Worm (Caenorhabditis elegans) whole organism, midembryonic: ENCODE data around the gene ZC84.1.

Source experiments
- T22C8.4 ChIP-seq: fragments of 200-800 bp; sonication (Bioruptor generic); IDR thresholded peaks from 2 replicates; pipeline ENCODE4 v1.3.6; 2022; ENCODE audit warnings: missing genetic modification characterization, missing compliant biosample characterization
- cog-1 ChIP-seq: sonication (generic microtip); optimal IDR thresholded peaks from 2 replicates; lab custom pipeline; 2016; ENCODE audit warnings: missing genetic modification characterization, missing compliant biosample characterization
- flt-1 ChIP-seq: fragments of 200-800 bp; sonication (Bioruptor generic); IDR thresholded peaks from 2 replicates; pipeline ENCODE4 v1.3.6; 2022; ENCODE audit warnings: missing genetic modification characterization, missing compliant biosample characterization
- klf-2 ChIP-seq: fragments of 200-800 bp; sonication (Bioruptor generic); conservative IDR thresholded peaks from 2 replicates; pipeline ENCODE4 v1.3.6; 2022; ENCODE audit warnings: missing genetic modification reagents, missing genetic modification characterization, missing compliant biosample characterization
- med-1 ChIP-seq: sonication (generic microtip); optimal IDR thresholded peaks from 2 replicates; lab custom pipeline; 2017; ENCODE audit warnings: missing genetic modification characterization, mild to moderate bottlenecking, missing compliant biosample characterization, antibody characterized with exemption, missing genetic modification reagents; ENCODE audit not compliant: insufficient read depth
- ref-1 ChIP-seq: fragments of 200-800 bp; sonication (Bioruptor generic); conservative IDR thresholded peaks from 2 replicates; pipeline ENCODE4 v1.3.6; 2022; ENCODE audit warnings: missing genetic modification reagents, missing genetic modification characterization, missing compliant biosample characterization
- tab-1 ChIP-seq: fragments of 200-800 bp; sonication (Bioruptor generic); IDR thresholded peaks from 2 replicates; pipeline ENCODE4 v1.3.6; 2022; ENCODE audit warnings: missing genetic modification characterization, missing compliant biosample characterization
- ztf-23 ChIP-seq: fragments of 200-800 bp; sonication (Bioruptor generic); IDR thresholded peaks from 2 replicates; pipeline ENCODE4 v1.3.6; 2022; ENCODE audit warnings: missing genetic modification reagents, missing genetic modification characterization, missing compliant biosample characterization
- ztf-29 ChIP-seq: fragments of 200-800 bp; sonication (Bioruptor generic); IDR thresholded peaks from 2 replicates; pipeline ENCODE4 v1.3.6; 2022; ENCODE audit warnings: missing genetic modification reagents, missing genetic modification characterization, missing compliant biosample characterization

ZC84.1 gene

ce11 chrIII:9176008-9176407, 30.1 kb downstream of the ZC84.1 start:
- TF ChIP-seq cog-1 (tag; lab: Kevin White, UChicago) (no peak), med-1 (GFP tag; lab: Kevin White, UChicago) (no peak), tab-1 (GFP tag; lab: Robert Waterston, UW) (no peak), flt-1 (GFP tag; lab: Robert Waterston, UW) (no peak), T22C8.4 (GFP tag; lab: Robert Waterston, UW) (no peak), ztf-23 (GFP tag; lab: Robert Waterston, UW) (no peak), ref-1 (GFP tag; lab: Robert Waterston, UW) (no peak), klf-2 (GFP tag; lab: Robert Waterston, UW) (no peak), ztf-29 (no peak)

DNA sequence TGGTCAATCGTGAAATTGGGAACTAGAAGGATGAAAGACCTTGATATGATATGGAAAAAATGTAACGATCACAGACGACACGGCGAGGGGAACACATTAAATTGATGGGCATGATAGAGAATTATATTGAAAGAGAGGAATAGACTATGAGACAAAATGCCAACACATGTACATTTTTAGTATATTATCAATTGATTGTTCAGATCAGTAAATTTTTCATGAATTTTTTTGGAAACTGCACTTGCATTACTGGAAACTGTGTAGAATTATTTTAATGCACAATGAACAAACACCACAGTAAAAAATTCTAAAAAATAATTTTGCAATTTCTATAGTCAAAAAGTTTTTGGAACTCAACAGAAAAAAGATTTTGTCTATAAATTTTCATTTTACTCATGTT, 32.8 kb downstream of the ZC84.1 start:
- TF ChIP-seq med-1 (GFP tag; lab: Kevin White, UChicago) (no peak), tab-1 (GFP tag; lab: Robert Waterston, UW) (no peak), klf-2 (GFP tag; lab: Robert Waterston, UW) (no peak), cog-1 (tag; lab: Kevin White, UChicago) (no peak), ztf-23 (GFP tag; lab: Robert Waterston, UW) (no peak), T22C8.4 (GFP tag; lab: Robert Waterston, UW) (no peak), ztf-29 (no peak), flt-1 (GFP tag; lab: Robert Waterston, UW) (no peak), ref-1 (GFP tag; lab: Robert Waterston, UW) (no peak)

ce11 chrIII:9172702-9173101, 33.4 kb downstream of the ZC84.1 start, which contains the start of gene ina-1:
ina-1 (minus strand) TSS chrIII:9172802.
- TF ChIP-seq flt-1 (GFP tag; lab: Robert Waterston, UW) = no peak
- TF ChIP-seq T22C8.4 (GFP tag; lab: Robert Waterston, UW) = no peak

DNA sequence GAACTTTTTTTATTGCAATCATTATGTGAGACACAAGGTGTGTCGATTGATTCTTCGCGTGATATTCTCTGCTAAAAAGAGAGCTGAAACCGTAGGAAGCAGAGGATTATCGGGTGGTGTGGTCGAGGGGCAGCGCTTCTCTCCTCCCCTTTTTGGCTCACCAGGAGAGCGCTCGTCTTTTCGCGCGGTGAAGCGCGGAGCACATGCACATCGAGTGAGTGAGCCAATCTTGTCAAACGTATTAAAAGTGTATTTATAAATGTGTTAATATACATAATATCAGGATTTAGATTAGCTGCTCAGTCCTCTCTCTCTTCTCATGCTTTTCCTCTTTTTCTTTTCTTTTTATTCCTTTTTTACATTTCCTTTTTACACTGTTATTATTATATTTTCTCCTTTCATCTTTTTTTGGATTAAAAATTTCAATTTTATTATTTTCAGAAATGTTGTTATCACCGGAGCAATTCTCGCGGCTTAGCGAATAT, 43.4 kb downstream of the ZC84.1 start, which contains the start of gene dgk-3:
Gene dgk-3, plus strand, starts transcription at position 435 of the 485 bp plus-strand sequence.
- TF ChIP-seq T22C8.4 (GFP tag; lab: Robert Waterston, UW) (no peak), cog-1 (tag; lab: Kevin White, UChicago) (no peak), flt-1 (GFP tag; lab: Robert Waterston, UW) (no peak), ref-1 (GFP tag; lab: Robert Waterston, UW) (no peak), med-1 (GFP tag; lab: Kevin White, UChicago) (no peak), tab-1 (GFP tag; lab: Robert Waterston, UW) (no peak), ztf-23 (GFP tag; lab: Robert Waterston, UW) (no peak), ztf-29 (no peak), klf-2 (GFP tag; lab: Robert Waterston, UW) (no peak)

DNA sequence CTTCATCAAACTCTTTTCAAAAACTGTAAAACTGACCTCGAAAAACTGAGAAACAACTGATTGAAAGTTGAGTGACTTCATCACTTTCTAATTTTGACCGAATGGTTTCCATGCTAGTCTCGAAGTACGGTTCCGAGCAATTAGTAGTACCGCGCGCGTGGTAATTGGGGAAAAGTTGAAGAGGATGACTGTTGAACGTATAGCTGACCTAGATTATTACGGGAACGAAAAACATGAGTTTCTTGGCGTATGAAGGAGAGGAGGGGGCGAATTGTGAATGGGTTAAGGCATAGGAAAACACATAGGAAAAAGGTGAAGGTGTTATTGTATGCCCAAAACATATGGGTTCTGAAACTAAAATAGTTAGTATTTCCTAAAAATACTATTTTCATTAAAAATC, 44.5 kb downstream of the ZC84.1 start, which contains the start of gene ptr-9:
Gene ptr-9, minus strand, starts transcription at position 101 of the 400 bp plus-strand sequence.
- no peak for TF ChIP-seq cog-1 (tag; lab: Kevin White, UChicago)

- no peak for TF ChIP-seq med-1 (GFP tag; lab: Kevin White, UChicago)
- TF ChIP-seq cog-1 (tag; lab: Kevin White, UChicago) = no peak
- TF ChIP-seq T22C8.4 (GFP tag; lab: Robert Waterston, UW) = no peak
- TF ChIP-seq ztf-29 = no peak
Measured at ce11 chrIII:9154766-9155165, 51.3 kb downstream of the ZC84.1 start, which contains the start of gene irld-34. irld-34 (plus strand) TSS chrIII:9155066.

DNA sequence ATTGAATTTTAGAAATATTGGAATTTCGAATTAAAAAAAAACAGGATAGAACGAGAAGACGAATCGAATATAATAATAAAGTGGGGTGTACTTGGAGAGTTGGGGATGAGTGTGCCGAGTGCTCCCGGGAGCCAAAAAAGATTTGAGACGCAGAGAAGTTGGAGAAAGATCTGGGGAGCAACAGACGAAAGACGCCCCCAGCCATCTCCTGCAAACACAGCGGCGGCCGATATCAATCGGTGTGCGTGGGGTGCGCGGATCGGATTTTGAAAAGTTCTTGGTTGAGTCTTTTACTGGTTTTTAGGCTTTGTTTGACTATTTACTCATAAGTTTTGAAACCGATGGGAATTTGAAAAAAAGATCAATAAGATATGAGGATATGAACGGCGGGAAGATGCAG, 52.3 kb downstream of the ZC84.1 start, which contains the start of gene nhl-1:
Gene nhl-1, minus strand, starts transcription at position 101 of the 400 bp plus-strand sequence.
- no peak for TF ChIP-seq flt-1 (GFP tag; lab: Robert Waterston, UW)
- no peak for TF ChIP-seq ztf-23 (GFP tag; lab: Robert Waterston, UW)
- TF ChIP-seq ref-1 (GFP tag; lab: Robert Waterston, UW) = no peak
- TF ChIP-seq cog-1 (tag; lab: Kevin White, UChicago) = no peak
- TF ChIP-seq ztf-29 = no peak
- no peak for TF ChIP-seq tab-1 (GFP tag; lab: Robert Waterston, UW)
- TF ChIP-seq med-1 (GFP tag; lab: Kevin White, UChicago) = no peak
- no peak for TF ChIP-seq klf-2 (GFP tag; lab: Robert Waterston, UW)

DNA sequence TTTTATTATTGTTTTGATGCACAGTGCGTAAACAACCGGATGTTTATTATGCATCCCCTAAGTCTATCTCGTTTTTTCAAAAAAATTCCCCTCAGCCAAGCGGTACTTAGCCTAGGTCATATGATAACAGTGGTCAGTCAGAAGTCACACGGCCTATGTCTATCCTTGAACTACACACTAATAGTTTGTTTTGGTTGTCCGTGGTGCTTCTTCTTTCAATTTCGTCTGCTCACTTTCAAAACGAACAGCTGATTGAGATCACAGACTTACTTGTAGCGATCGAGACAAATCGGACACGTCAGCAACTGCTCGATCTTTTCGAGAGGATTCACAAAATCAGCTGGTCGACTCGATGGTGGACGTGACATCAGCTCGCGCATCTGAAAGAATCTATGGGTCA, 53.1 kb downstream of the ZC84.1 start:
- TF ChIP-seq flt-1 (GFP tag; lab: Robert Waterston, UW) (no peak), tab-1 (GFP tag; lab: Robert Waterston, UW) (no peak), ref-1 (GFP tag; lab: Robert Waterston, UW) (no peak), ztf-29 (no peak), cog-1 (tag; lab: Kevin White, UChicago) (no peak)

ce11 chrIII:9151782-9152181, 54.3 kb downstream of the ZC84.1 start:
- no peak for TF ChIP-seq klf-2 (GFP tag; lab: Robert Waterston, UW)
- no peak for TF ChIP-seq med-1 (GFP tag; lab: Kevin White, UChicago)
- TF ChIP-seq tab-1 (GFP tag; lab: Robert Waterston, UW) = no peak
- TF ChIP-seq T22C8.4 (GFP tag; lab: Robert Waterston, UW) = no peak
- TF ChIP-seq ztf-29 = no peak
- no peak for TF ChIP-seq ztf-23 (GFP tag; lab: Robert Waterston, UW)
- TF ChIP-seq cog-1 (tag; lab: Kevin White, UChicago) = no peak
- TF ChIP-seq ref-1 (GFP tag; lab: Robert Waterston, UW) = no peak
- TF ChIP-seq flt-1 (GFP tag; lab: Robert Waterston, UW) = no peak
